Worm (Caenorhabditis elegans) whole organism, L1 larva: ENCODE data around the gene puf-8.

Experiments used
- F16B12.6 ChIP-seq: fragments of 150-350 bp; optimal IDR thresholded peaks from 2 replicates; lab custom pipeline; 2014; ENCODE audit warnings: missing biosample characterization, missing genetic modification characterization
- Y116A8C.19 ChIP-seq: sonication (generic microtip); optimal IDR thresholded peaks from 2 replicates; lab custom pipeline; 2016; ENCODE audit warnings: missing compliant biosample characterization, missing genetic modification characterization, borderline replicate concordance
- aha-1 ChIP-seq: fragments of 150-350 bp; optimal IDR thresholded peaks from 2 replicates; lab custom pipeline; 2014; ENCODE audit warnings: missing biosample characterization, missing genetic modification characterization
- ceh-63 ChIP-seq: fragments of 200-800 bp; sonication (Bioruptor generic); optimal IDR thresholded peaks from 2 replicates; lab custom pipeline; 2018; ENCODE audit warnings: mild to moderate bottlenecking, missing genetic modification characterization, missing compliant biosample characterization
- ceh-82 ChIP-seq, 3 experiments: fragments of 150-350 bp in 1 of 3; sonication (generic microtip) in 2 of 3; optimal IDR thresholded peaks; 2 replicates each; lab custom pipeline; 2014 to 2017; ENCODE audit warnings: missing biosample characterization in 3 of 3, missing genetic modification characterization in 3 of 3
- dpl-1 ChIP-seq, 3 experiments: fragments of 150-350 bp in 2 of 3; sonication (generic microtip) in 1 of 3; optimal IDR thresholded peaks; 2 replicates each; lab custom pipeline; 2014 to 2017; ENCODE audit warnings: missing biosample characterization in 3 of 3, missing genetic modification characterization in 3 of 3, missing genetic modification reagents in 3 of 3
- dsc-1 ChIP-seq: sonication (generic microtip); optimal IDR thresholded peaks from 2 replicates; lab custom pipeline; 2016; ENCODE audit warnings: mild to moderate bottlenecking, missing genetic modification characterization, missing compliant biosample characterization
- efl-1 ChIP-seq, 4 experiments: fragments of 150-350 bp; optimal IDR thresholded peaks in 3 of 4; peaks in 1 of 4; 1 replicate in 1 of 4; 2 replicates in 3 of 4; lab custom pipeline; 2014; ENCODE audit warnings: missing biosample characterization in 2 of 4, missing genetic modification characterization in 2 of 4, missing genetic modification reagents in 2 of 4
- efl-3 ChIP-seq: fragments of 200-800 bp; sonication (Bioruptor generic); optimal IDR thresholded peaks from 2 replicates; lab custom pipeline; 2018; ENCODE audit warnings: mild to moderate bottlenecking, missing genetic modification characterization, missing compliant biosample characterization
- egl-13 ChIP-seq: sonication (generic microtip); optimal IDR thresholded peaks from 2 replicates; lab custom pipeline; 2016; ENCODE audit warnings: missing genotype, missing genetic modification reagents, missing genetic modification characterization, missing compliant biosample characterization
- egl-27 ChIP-seq, 2 experiments: fragments of 150-350 bp in 1 of 2; sonication (generic microtip); optimal IDR thresholded peaks; 3 replicates each; lab custom pipeline; 2017 to 2018; ENCODE audit warnings: missing biosample characterization in 2 of 2, missing genetic modification characterization in 2 of 2, missing genetic modification reagents in 2 of 2
- elt-2 ChIP-seq: sonication (generic microtip); optimal IDR thresholded peaks from 2 replicates; lab custom pipeline; 2016; ENCODE audit warnings: missing genetic modification characterization, mild to moderate bottlenecking, inconsistent platforms, missing compliant biosample characterization, missing genetic modification reagents
- elt-3 ChIP-seq, 6 experiments: fragments of 150-350 bp in 1 of 6; sonication (generic microtip); optimal IDR thresholded peaks; 2 replicates each; lab custom pipeline; 2017 to 2018; ENCODE audit warnings: missing biosample characterization in 6 of 6, missing genetic modification characterization in 6 of 6, inconsistent platforms in 1 of 6
- ets-5 ChIP-seq: fragments of 200-800 bp; sonication (Bioruptor generic); IDR thresholded peaks from 2 replicates; pipeline ENCODE4 v1.3.6; 2022; ENCODE audit warnings: missing genetic modification characterization, missing compliant biosample characterization
- fkh-10 ChIP-seq: sonication (generic microtip); optimal IDR thresholded peaks from 2 replicates; lab custom pipeline; 2017; ENCODE audit warnings: missing biosample characterization, missing genetic modification reagents, missing genetic modification characterization
- fkh-4 ChIP-seq: sonication (generic microtip); optimal IDR thresholded peaks from 2 replicates; lab custom pipeline; 2016; ENCODE audit warnings: missing compliant biosample characterization, missing genetic modification characterization, borderline replicate concordance
- fkh-8 ChIP-seq: sonication (generic microtip); optimal IDR thresholded peaks from 2 replicates; lab custom pipeline; 2016; ENCODE audit warnings: mild to moderate bottlenecking, missing genetic modification characterization, missing compliant biosample characterization
- fos-1 ChIP-seq: fragments of 150-350 bp; optimal IDR thresholded peaks from 2 replicates; lab custom pipeline; 2014; ENCODE audit warnings: missing biosample characterization, missing genetic modification characterization
- hlh-4 ChIP-seq: sonication (generic microtip); optimal IDR thresholded peaks from 2 replicates; lab custom pipeline; 2016; ENCODE audit warnings: mild to moderate bottlenecking, missing genetic modification characterization, missing compliant biosample characterization
- hpl-2 ChIP-seq: fragments of 150-350 bp; optimal IDR thresholded peaks from 2 replicates; lab custom pipeline; 2014; ENCODE audit warnings: missing biosample characterization, missing genetic modification reagents, missing genetic modification characterization
- irx-1 ChIP-seq: sonication (generic microtip); optimal IDR thresholded peaks from 2 replicates; lab custom pipeline; 2016; ENCODE audit warnings: missing genetic modification characterization, missing compliant biosample characterization
- isw-1 ChIP-seq: fragments of 200-800 bp; sonication (Bioruptor generic); IDR thresholded peaks from 2 replicates; pipeline ENCODE4 v1.3.6; 2022; ENCODE audit warnings: missing genetic modification characterization, missing compliant biosample characterization
- jun-1 ChIP-seq: fragments of 150-350 bp; optimal IDR thresholded peaks from 2 replicates; lab custom pipeline; 2014; ENCODE audit warnings: missing biosample characterization, missing genetic modification reagents, missing genetic modification characterization
- lin-14 ChIP-seq: fragments of 200-800 bp; sonication (Bioruptor generic); optimal IDR thresholded peaks from 2 replicates; lab custom pipeline; 2018; ENCODE audit warnings: mild to moderate bottlenecking, missing genetic modification characterization, moderate library complexity, missing compliant biosample characterization
- lin-35 ChIP-seq, 2 experiments: fragments of 150-350 bp; optimal IDR thresholded peaks; 2 replicates each; lab custom pipeline; 2014; ENCODE audit warnings: missing biosample characterization in 2 of 2, missing genetic modification characterization in 2 of 2, missing genetic modification reagents in 2 of 2
- lsy-2 ChIP-seq, 2 experiments: fragments of 150-350 bp; optimal IDR thresholded peaks; 2 replicates each; lab custom pipeline; 2014; ENCODE audit warnings: missing biosample characterization in 2 of 2, missing genetic modification characterization in 2 of 2
- mef-2 ChIP-seq: fragments of 150-350 bp; optimal IDR thresholded peaks from 2 replicates; lab custom pipeline; 2014; ENCODE audit warnings: missing biosample characterization, missing genetic modification characterization
- mep-1 ChIP-seq: fragments of 150-350 bp; optimal IDR thresholded peaks from 2 replicates; lab custom pipeline; 2014; ENCODE audit warnings: missing biosample characterization, missing genetic modification characterization
- nhr-19 ChIP-seq: fragments of 200-800 bp; sonication (Bioruptor generic); conservative IDR thresholded peaks from 2 replicates; pipeline ENCODE4 v1.3.6; 2022; ENCODE audit warnings: missing genetic modification characterization, missing compliant biosample characterization
- nhr-20 ChIP-seq: sonication (generic microtip); optimal IDR thresholded peaks from 2 replicates; lab custom pipeline; 2016; ENCODE audit warnings: mild to moderate bottlenecking, missing genetic modification characterization, missing compliant biosample characterization
- nhr-237 ChIP-seq: fragments of 150-350 bp; optimal IDR thresholded peaks from 2 replicates; lab custom pipeline; 2014; ENCODE audit warnings: missing biosample characterization, missing genetic modification characterization
- nhr-47 ChIP-seq: sonication (generic microtip); optimal IDR thresholded peaks from 2 replicates; lab custom pipeline; 2016; ENCODE audit warnings: mild to moderate bottlenecking, missing genetic modification characterization, moderate library complexity, missing compliant biosample characterization
- nhr-71 ChIP-seq: sonication (generic microtip); optimal IDR thresholded peaks from 2 replicates; lab custom pipeline; 2016; ENCODE audit warnings: mild to moderate bottlenecking, missing genetic modification characterization, moderate library complexity, missing compliant biosample characterization
- nhr-76 ChIP-seq: sonication (generic microtip); optimal IDR thresholded peaks from 2 replicates; lab custom pipeline; 2017; ENCODE audit warnings: missing biosample characterization, missing genetic modification characterization
- nhr-77 ChIP-seq: fragments of 150-350 bp; optimal IDR thresholded peaks from 2 replicates; lab custom pipeline; 2014; ENCODE audit warnings: missing biosample characterization, missing genetic modification characterization
- nhr-85 ChIP-seq: sonication (generic microtip); peaks from one replicate; lab custom pipeline; 2016; ENCODE audit warnings: missing genetic modification characterization, inconsistent platforms, missing compliant biosample characterization
- rnt-1 ChIP-seq: sonication (generic microtip); optimal IDR thresholded peaks from 2 replicates; lab custom pipeline; 2016; ENCODE audit warnings: mild to moderate bottlenecking, missing genetic modification characterization, moderate library complexity, missing compliant biosample characterization
- snu-23 ChIP-seq: sonication (generic microtip); optimal IDR thresholded peaks from 2 replicates; lab custom pipeline; 2016; ENCODE audit warnings: missing genetic modification characterization, missing compliant biosample characterization
- swsn-7 ChIP-seq: sonication (generic microtip); optimal IDR thresholded peaks from 2 replicates; lab custom pipeline; 2016; ENCODE audit warnings: missing genetic modification characterization, missing compliant biosample characterization
- tbx-2 ChIP-seq: sonication (generic microtip); optimal IDR thresholded peaks from 2 replicates; lab custom pipeline; 2016; ENCODE audit warnings: missing genetic modification characterization, missing compliant biosample characterization
- unc-30 ChIP-seq: sonication (generic microtip); optimal IDR thresholded peaks from 2 replicates; lab custom pipeline; 2017; ENCODE audit warnings: missing biosample characterization, missing genetic modification characterization
- unc-62 ChIP-seq: fragments of 150-350 bp; optimal IDR thresholded peaks from 2 replicates; lab custom pipeline; 2014; ENCODE audit warnings: missing biosample characterization, missing genetic modification reagents, missing genetic modification characterization
- unc-86 ChIP-seq: sonication (generic microtip); optimal IDR thresholded peaks from 2 replicates; lab custom pipeline; 2016; ENCODE audit warnings: missing genetic modification characterization, missing compliant biosample characterization
- xbp-1 ChIP-seq: sonication (generic microtip); optimal IDR thresholded peaks from 2 replicates; lab custom pipeline; 2016; ENCODE audit warnings: missing genetic modification characterization, missing compliant biosample characterization
- zag-1 ChIP-seq: fragments of 150-350 bp; optimal IDR thresholded peaks from 2 replicates; lab custom pipeline; 2014; ENCODE audit warnings: missing biosample characterization, missing genetic modification characterization
- ztf-11 ChIP-seq, 2 experiments: sonication (generic microtip); optimal IDR thresholded peaks; 2 replicates each; lab custom pipeline; 2016 to 2017; ENCODE audit warnings: missing genetic modification characterization in 2 of 2, missing biosample characterization in 1 of 2, missing compliant biosample characterization in 1 of 2
- ztf-4 ChIP-seq: fragments of 150-350 bp; optimal IDR thresholded peaks from 2 replicates; lab custom pipeline; 2014; ENCODE audit warnings: missing biosample characterization, missing genetic modification characterization

puf-8 gene

ce11 chrII:7326997-7327396 is 28.9 kb upstream of the puf-8 start:
- peak; percentile 67 for TF ChIP-seq irx-1
- TF ChIP-seq egl-13 = peak; percentile 17
- TF ChIP-seq jun-1 (tag; lab: Kevin White, UChicago) = peak; percentile 16
- peak in 1 of 2 experiments; percentile 10 for TF ChIP-seq lin-35 (GFP tag; optimal IDR thresholded peaks at IDR 0.05; lab: Kevin White, UChicago)
- TF ChIP-seq unc-86 (tag; lab: Kevin White, UChicago) = peak; percentile 63
- peak; percentile 38 for TF ChIP-seq dsc-1
- peak; percentile 35 for TF ChIP-seq nhr-20 (tag; lab: Kevin White, UChicago)
- TF ChIP-seq xbp-1 (tag; lab: Kevin White, UChicago) = peak; percentile 43
- peak in 1 of 2 experiments; percentile 4 for TF ChIP-seq ztf-11 (tag; optimal IDR thresholded peaks at IDR 0.05; lab: Kevin White, UChicago)
- TF ChIP-seq efl-1 (optimal IDR thresholded peaks at IDR 0.05; lab: Kevin White, UChicago) = peak; percentile 27 to 30
- TF ChIP-seq efl-1 (GFP tag; optimal IDR thresholded peaks at IDR 0.05 in 1 of 2; lab: Kevin White, UChicago) = no peak
- no peak for TF ChIP-seq ceh-63
- TF ChIP-seq fkh-8 (tag; lab: Kevin White, UChicago) = peak; percentile 74
- no peak for TF ChIP-seq elt-2
- TF ChIP-seq tbx-2 = peak; percentile 74
- TF ChIP-seq fos-1 (tag; lab: Kevin White, UChicago) = no peak
- no peak for TF ChIP-seq nhr-85 (tag; lab: Kevin White, UChicago)
- no peak for TF ChIP-seq Y116A8C.19 (tag; lab: Kevin White, UChicago)
- TF ChIP-seq unc-62 (GFP tag; lab: Kevin White, UChicago) = no peak
- TF ChIP-seq nhr-71 = peak; percentile 83
- peak in 1 of 2 experiments; percentile 62 for TF ChIP-seq lsy-2 (tag; optimal IDR thresholded peaks at IDR 0.05; lab: Kevin White, UChicago)
- peak; percentile 64 for TF ChIP-seq nhr-47 (tag; lab: Kevin White, UChicago)
- peak; percentile 50 to 68 (median 57) for TF ChIP-seq ceh-82 (tag; optimal IDR thresholded peaks at IDR 0.05; lab: Kevin White, UChicago)
- TF ChIP-seq mep-1 (tag; lab: Kevin White, UChicago) = peak; percentile 25
- TF ChIP-seq swsn-7 (tag; lab: Kevin White, UChicago) = peak; percentile 68
- peak; percentile 50 for TF ChIP-seq ztf-4 (tag; lab: Kevin White, UChicago)
- TF ChIP-seq lin-14 = peak; percentile 89
- peak; percentile 46 for TF ChIP-seq rnt-1 (tag; lab: Kevin White, UChicago)
- TF ChIP-seq dpl-1 (GFP tag; optimal IDR thresholded peaks at IDR 0.05; lab: Kevin White, UChicago) = peak in 1 of 3 experiments; percentile 22
- no peak for TF ChIP-seq hlh-4 (tag; lab: Kevin White, UChicago)
- peak; percentile 50 for TF ChIP-seq isw-1
- TF ChIP-seq fkh-10 (GFP tag; lab: Kevin White, UChicago) = peak; percentile 59
- peak in 1 of 2 experiments; percentile 3 for TF ChIP-seq egl-27 (tag; optimal IDR thresholded peaks at IDR 0.05; lab: Kevin White, UChicago)
- TF ChIP-seq nhr-77 (tag; lab: Kevin White, UChicago) = no peak
- peak; percentile 47 for TF ChIP-seq snu-23 (GFP tag; lab: Kevin White, UChicago)

- TF ChIP-seq aha-1 (tag; lab: Kevin White, UChicago) = no peak
- peak; percentile 28 for TF ChIP-seq fkh-10 (GFP tag; lab: Kevin White, UChicago)
- TF ChIP-seq rnt-1 (tag; lab: Kevin White, UChicago) = peak; percentile 2
- no peak for TF ChIP-seq fos-1 (tag; lab: Kevin White, UChicago)
- TF ChIP-seq isw-1 = no peak
- TF ChIP-seq lin-14 = peak; percentile 30
- TF ChIP-seq nhr-71 = peak; percentile 4
- peak; percentile 19 for TF ChIP-seq fkh-8 (tag; lab: Kevin White, UChicago)
Observed at ce11 chrII:7326199-7326598, 28.2 kb upstream of the puf-8 start.

ce11 chrII:7325063-7325480 is 27.0 kb upstream of the puf-8 start:
- no peak for TF ChIP-seq egl-13
- TF ChIP-seq F16B12.6 (tag; lab: Kevin White, UChicago) = no peak
- no peak for TF ChIP-seq rnt-1 (tag; lab: Kevin White, UChicago)
- TF ChIP-seq nhr-20 (tag; lab: Kevin White, UChicago) = no peak
- TF ChIP-seq nhr-47 (tag; lab: Kevin White, UChicago) = peak; percentile 59
- TF ChIP-seq unc-30 (tag; lab: Kevin White, UChicago) = no peak
- no peak for TF ChIP-seq efl-3 (GFP tag; lab: Kevin White, UChicago)
- TF ChIP-seq zag-1 (tag; lab: Kevin White, UChicago) = no peak
- TF ChIP-seq hpl-2 (GFP tag; lab: Kevin White, UChicago) = no peak
- TF ChIP-seq nhr-77 (tag; lab: Kevin White, UChicago) = no peak
- TF ChIP-seq elt-3 (tag; optimal IDR thresholded peaks at IDR 0.05; lab: Kevin White, UChicago) = no peak
- no peak for TF ChIP-seq nhr-76 (tag; lab: Kevin White, UChicago)
- TF ChIP-seq fkh-4 (tag; lab: Kevin White, UChicago) = no peak
- TF ChIP-seq lin-14 = peak; percentile 63
- peak; percentile 92 for TF ChIP-seq fkh-8 (tag; lab: Kevin White, UChicago)
- no peak for TF ChIP-seq elt-2
- peak; percentile 16 for TF ChIP-seq xbp-1 (tag; lab: Kevin White, UChicago)
- no peak for TF ChIP-seq nhr-19 (GFP tag; lab: Robert Waterston, UW)
- no peak for TF ChIP-seq nhr-237 (tag; lab: Kevin White, UChicago)
- peak; percentile 50 for TF ChIP-seq mef-2 (tag; lab: Kevin White, UChicago)
- TF ChIP-seq ets-5 (GFP tag; lab: Robert Waterston, UW) = no peak
- no peak for TF ChIP-seq lsy-2 (tag; optimal IDR thresholded peaks at IDR 0.05; lab: Kevin White, UChicago)
